Fruit fly (Drosophila melanogaster) whole organism, wandering third instar larva: ENCODE measurements around the gene bumpel.
A peak's percentile ranks its signal among the peaks of the same experiment; 100 is the strongest.

Source experiments
- Dfd ChIP-seq: fragments of >200 bp; optimal IDR thresholded peaks from 2 replicates; lab custom pipeline; 2017; ENCODE audit warnings: missing biosample characterization, missing genetic modification characterization
- HLH106 ChIP-seq: fragments of 200-800 bp; optimal IDR thresholded peaks from 3 replicates; lab custom pipeline; 2019; ENCODE audit warnings: missing biosample characterization, mild to moderate bottlenecking, missing genetic modification characterization, moderate library complexity
- Hnf4 ChIP-seq: fragments of 200-800 bp; sonication (Bioruptor generic); optimal IDR thresholded peaks from 2 replicates; lab custom pipeline; 2016; ENCODE audit warnings: missing biosample characterization, mild to moderate bottlenecking, missing genetic modification characterization
- Mio ChIP-seq: sonication (Bioruptor generic); optimal IDR thresholded peaks from 2 replicates; lab custom pipeline; 2016; ENCODE audit warnings: missing biosample characterization, missing genetic modification characterization
- brk ChIP-seq: fragments of 200-800 bp; sonication (Bioruptor generic); optimal IDR thresholded peaks from 2 replicates; lab custom pipeline; 2016; ENCODE audit warnings: missing biosample characterization, mild to moderate bottlenecking, missing genetic modification characterization
- dmrt93B ChIP-seq: fragments of 200-800 bp; sonication (Bioruptor generic); optimal IDR thresholded peaks from 2 replicates; lab custom pipeline; 2018; ENCODE audit warnings: missing biosample characterization, mild to moderate bottlenecking, missing genetic modification characterization
- foxo ChIP-seq, 2 experiments: fragments of 200-800 bp; sonication (Bioruptor generic); optimal IDR thresholded peaks; 2 replicates in 1 of 2; 3 replicates in 1 of 2; lab custom pipeline; 2016 to 2017; ENCODE audit warnings: missing biosample characterization in 2 of 2, missing genetic modification characterization in 2 of 2
- h ChIP-seq: fragments of 200-800 bp; sonication (Bioruptor generic); optimal IDR thresholded peaks from 3 replicates; lab custom pipeline; 2016; ENCODE audit warnings: missing biosample characterization, mild to moderate bottlenecking, missing genetic modification characterization
- rgr ChIP-seq: fragments of 200-800 bp; sonication (Bioruptor generic); optimal IDR thresholded peaks from 3 replicates; lab custom pipeline; 2016; ENCODE audit warnings: missing biosample characterization, mild to moderate bottlenecking, missing genetic modification characterization
- sage ChIP-seq: fragments of 200-800 bp; sonication (Bioruptor generic); optimal IDR thresholded peaks from 2 replicates; lab custom pipeline; 2016; ENCODE audit warnings: missing biosample characterization, mild to moderate bottlenecking, missing genetic modification characterization
- sv ChIP-seq: fragments of 200-800 bp; sonication (Bioruptor generic); optimal IDR thresholded peaks from 3 replicates; lab custom pipeline; 2016; ENCODE audit warnings: missing biosample characterization, missing genetic modification characterization

Gene bumpel

DNA sequence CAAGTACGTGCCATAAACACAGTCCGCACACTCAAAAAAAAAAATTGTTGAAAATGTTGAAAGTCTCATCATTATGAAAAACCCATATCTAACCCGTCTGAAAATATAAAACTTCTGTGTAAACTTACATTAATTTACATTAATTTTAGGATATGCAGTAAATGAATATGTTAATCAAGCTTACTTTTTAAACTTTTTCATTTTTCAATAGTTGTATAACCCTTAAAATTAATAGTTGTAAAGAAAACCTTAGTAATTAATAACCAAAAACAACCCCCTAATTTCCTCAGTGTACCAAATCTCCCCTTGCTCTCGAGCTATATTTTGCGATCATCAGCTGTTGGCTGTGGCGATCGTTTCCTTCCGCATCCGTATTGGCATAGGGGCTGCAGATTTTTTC lies 49.7 kb downstream of the bumpel start:
- TF ChIP-seq h (GFP tag; lab: Kevin White, UChicago) = peak; percentile 15
- no peak for TF ChIP-seq sv (GFP tag; lab: Kevin White, UChicago)
- peak in 1 of 2 experiments; percentile 15 for TF ChIP-seq foxo (GFP tag; optimal IDR thresholded peaks at IDR 0.05; lab: Kevin White, UChicago)

dm6 chr3R:11366315-11366714 lies 52.2 kb downstream of the bumpel start:
- TF ChIP-seq Hnf4 (no peak), Dfd (no peak), sage (GFP tag; lab: Kevin White, UChicago) (no peak), dmrt93B (GFP tag; lab: Kevin White, UChicago) (no peak), HLH106 (tag; lab: Kevin White, UChicago) (no peak), Mio (GFP tag; lab: Kevin White, UChicago) (no peak), brk (GFP tag; lab: Kevin White, UChicago) (no peak), rgr (GFP tag; lab: Kevin White, UChicago) (no peak)
